Worm (Caenorhabditis elegans): Measurements from ENCODE around the gene C55C3.8.

DNA sequence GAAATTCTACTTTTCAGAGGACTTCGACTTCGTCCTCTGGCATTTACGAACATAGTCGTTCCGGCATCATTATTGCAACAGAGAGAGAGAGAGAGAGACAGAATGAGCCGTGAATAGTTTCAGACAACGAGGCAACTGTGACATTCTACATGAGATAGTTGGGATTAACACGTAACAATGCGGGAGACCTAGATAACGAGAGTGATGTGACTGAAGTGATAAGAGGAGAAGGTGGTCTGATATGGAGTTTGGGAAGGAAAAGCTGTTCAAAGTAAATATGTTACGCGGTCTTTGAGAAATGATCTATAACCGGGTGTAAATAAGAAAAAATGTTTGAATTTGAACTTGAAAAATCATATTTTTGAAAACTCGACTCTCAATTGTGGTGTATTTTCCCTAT is 31.4 kb upstream of the C55C3.8 start:
- TF ChIP-seq ztf-23 (GFP tag; IDR thresholded peaks at IDR 0.05) (no peak), cog-1 (tag; optimal IDR thresholded peaks at IDR 0.05) (no peak), flt-1 (GFP tag; IDR thresholded peaks at IDR 0.05) (no peak), T22C8.4 (GFP tag; IDR thresholded peaks at IDR 0.05) (no peak), med-1 (GFP tag; optimal IDR thresholded peaks at IDR 0.05; ENCODE audit: insufficient read depth) (no peak)
